Fruit fly (Drosophila melanogaster) whole organism, embryonic: ENCODE measurements around the gene CG33969.

ENCODE experiments used
- CG10565 ChIP-seq: fragments of 200-800 bp; sonication (Bioruptor generic); optimal IDR thresholded peaks from 3 replicates; lab custom pipeline; 2016; ENCODE audit warnings: missing biosample characterization, mild to moderate bottlenecking, missing genetic modification characterization
- CG12236 ChIP-seq: fragments of 200-800 bp; sonication (Bioruptor generic); optimal IDR thresholded peaks from 2 replicates; lab custom pipeline; 2016; ENCODE audit warnings: missing biosample characterization, missing genetic modification characterization
- CG14014 ChIP-seq: fragments of 200-800 bp; sonication (Bioruptor generic); IDR thresholded peaks from 2 replicates; pipeline ENCODE4 v1.3.6; 2022; ENCODE audit warnings: missing biosample characterization, missing genetic modification characterization
- CG15011 ChIP-seq: fragments of 200-800 bp; sonication (Bioruptor generic); optimal IDR thresholded peaks from 3 replicates; lab custom pipeline; 2018; ENCODE audit warnings: missing biosample characterization, mild to moderate bottlenecking, missing genetic modification characterization
- CG17568 ChIP-seq: fragments of 200-800 bp; sonication (Bioruptor generic); optimal IDR thresholded peaks from 2 replicates; lab custom pipeline; 2018; ENCODE audit warnings: missing biosample characterization, mild to moderate bottlenecking, missing genetic modification characterization, moderate library complexity
- CG2678 ChIP-seq: fragments of 200-800 bp; sonication (Bioruptor generic); optimal IDR thresholded peaks from 3 replicates; lab custom pipeline; 2019; ENCODE audit warnings: missing biosample characterization, mild to moderate bottlenecking, missing genetic modification characterization, moderate library complexity
- CG3163 ChIP-seq: fragments of 200-800 bp; sonication (Bioruptor generic); optimal IDR thresholded peaks from 3 replicates; lab custom pipeline; 2016; ENCODE audit warnings: missing biosample characterization, missing genetic modification characterization
- CG32767 ChIP-seq: fragments of 200-800 bp; sonication (Bioruptor generic); IDR thresholded peaks from 2 replicates; pipeline ENCODE4 v1.3.6; 2022; ENCODE audit warnings: missing biosample characterization, missing genetic modification characterization
- CG34224 ChIP-seq: fragments of 200-800 bp; sonication (Bioruptor generic); IDR thresholded peaks from 3 replicates; pipeline ENCODE4 v1.3.6; 2022; ENCODE audit warnings: missing biosample characterization, missing genetic modification characterization; ENCODE audit not compliant: partially characterized antibody
- CG42726 ChIP-seq: fragments of 200-800 bp; sonication (Bioruptor generic); IDR thresholded peaks from 2 replicates; pipeline ENCODE4 v1.3.6; 2022; ENCODE audit warnings: missing biosample characterization, missing genetic modification characterization; ENCODE audit not compliant: partially characterized antibody
- CG4617 ChIP-seq: fragments of 200-800 bp; sonication (Bioruptor generic); optimal IDR thresholded peaks from 3 replicates; lab custom pipeline; 2016; ENCODE audit warnings: missing biosample characterization, missing genetic modification characterization, borderline replicate concordance
- CG4730 ChIP-seq: fragments of 200-800 bp; sonication (Bioruptor generic); IDR thresholded peaks from 2 replicates; pipeline ENCODE4 v1.3.6; 2022; ENCODE audit warnings: missing biosample characterization, missing genetic modification characterization
- CG5180 ChIP-seq: fragments of 200-800 bp; sonication (Bioruptor generic); optimal IDR thresholded peaks from 3 replicates; lab custom pipeline; 2017; ENCODE audit warnings: missing biosample characterization, missing genetic modification characterization, mild to moderate bottlenecking, moderate library complexity, missing genetic modification reagents
- CG6689 ChIP-seq: fragments of 200-800 bp; sonication (Bioruptor generic); IDR thresholded peaks from 2 replicates; pipeline ENCODE4 v1.3.6; 2022; ENCODE audit warnings: missing biosample characterization, missing genetic modification characterization
- CG6791 ChIP-seq: fragments of 200-800 bp; sonication (Bioruptor generic); IDR thresholded peaks from 3 replicates; pipeline ENCODE4 v1.3.6; 2022; ENCODE audit warnings: missing biosample characterization, missing genetic modification characterization; ENCODE audit not compliant: partially characterized antibody
- CG9876 ChIP-seq: fragments of 200-800 bp; sonication (Bioruptor generic); optimal IDR thresholded peaks from 2 replicates; lab custom pipeline; 2016; ENCODE audit warnings: missing biosample characterization, missing genetic modification characterization
- E2f2 ChIP-seq: fragments of 200-800 bp; sonication (Bioruptor generic); IDR thresholded peaks from 2 replicates; pipeline ENCODE4 v1.3.6; 2022; ENCODE audit warnings: missing biosample characterization, missing genetic modification characterization
- Gug ChIP-seq: fragments of 200-800 bp; sonication (Bioruptor generic); IDR thresholded peaks from 4 replicates; pipeline ENCODE4 v1.3.6; 2022; ENCODE audit warnings: missing biosample characterization, missing genetic modification characterization
- H15 ChIP-seq: fragments of 200-800 bp; sonication (Bioruptor generic); IDR thresholded peaks from 3 replicates; pipeline ENCODE4 v1.3.6; 2022; ENCODE audit warnings: missing biosample characterization, missing genetic modification characterization
- HLHmδ ChIP-seq: fragments of 200-800 bp; sonication (Bioruptor generic); optimal IDR thresholded peaks from 2 replicates; lab custom pipeline; 2018; ENCODE audit warnings: missing biosample characterization, mild to moderate bottlenecking, missing genetic modification characterization, moderate library complexity
- Hmx ChIP-seq: fragments of 200-800 bp; sonication (Bioruptor generic); optimal IDR thresholded peaks from 2 replicates; lab custom pipeline; 2016; ENCODE audit warnings: missing biosample characterization, missing genetic modification characterization
- Jarid2 ChIP-seq: fragments of 200-800 bp; sonication (Bioruptor generic); optimal IDR thresholded peaks from 3 replicates; lab custom pipeline; 2017; ENCODE audit warnings: mild to moderate bottlenecking, missing biosample characterization, missing genetic modification reagents, missing genetic modification characterization
- Lim3 ChIP-seq: fragments of 200-800 bp; sonication (Bioruptor generic); IDR thresholded peaks from 2 replicates; pipeline ENCODE4 v1.3.6; 2022; ENCODE audit warnings: missing biosample characterization, missing genetic modification characterization
- NC2α ChIP-seq: fragments of 200-800 bp; sonication (Bioruptor generic); optimal IDR thresholded peaks from 2 replicates; lab custom pipeline; 2016; ENCODE audit warnings: missing biosample characterization, missing genetic modification characterization
- NFAT ChIP-seq: fragments of 200-800 bp; sonication (Bioruptor generic); IDR thresholded peaks from 2 replicates; pipeline ENCODE4 v1.3.6; 2022; ENCODE audit warnings: missing biosample characterization, missing genetic modification characterization
- Opbp ChIP-seq: fragments of 200-800 bp; sonication (Bioruptor generic); IDR thresholded peaks from 3 replicates; pipeline ENCODE4 v1.3.6; 2022; ENCODE audit warnings: missing biosample characterization, missing genetic modification characterization; ENCODE audit not compliant: partially characterized antibody
- Poxn ChIP-seq: fragments of 200-800 bp; sonication (Bioruptor generic); IDR thresholded peaks from 2 replicates; pipeline ENCODE4 v1.3.6; 2022; ENCODE audit warnings: missing biosample characterization, missing genetic modification characterization
- Sox100B ChIP-seq: fragments of 200-800 bp; sonication (Bioruptor generic); optimal IDR thresholded peaks from 3 replicates; lab custom pipeline; 2018; ENCODE audit warnings: missing biosample characterization, mild to moderate bottlenecking, missing genetic modification characterization
- Usf ChIP-seq: fragments of 200-800 bp; sonication (Bioruptor generic); optimal IDR thresholded peaks from 2 replicates; lab custom pipeline; 2017; ENCODE audit warnings: missing genotype, missing biosample characterization, missing genetic modification characterization
- ap ChIP-seq: fragments of 200-800 bp; sonication (Bioruptor generic); IDR thresholded peaks from 2 replicates; pipeline ENCODE4 v1.3.6; 2022; ENCODE audit warnings: missing biosample characterization, missing genetic modification characterization
- ash1 ChIP-seq: fragments of 200-800 bp; sonication (Bioruptor generic); optimal IDR thresholded peaks from 2 replicates; lab custom pipeline; 2018; ENCODE audit warnings: missing biosample characterization, mild to moderate bottlenecking, missing genetic modification characterization
- ci ChIP-seq: fragments of 200-800 bp; sonication (Bioruptor generic); IDR thresholded peaks from 3 replicates; pipeline ENCODE4 v1.3.6; 2022; ENCODE audit warnings: missing biosample characterization, missing genetic modification characterization
- crp ChIP-seq, 2 experiments: fragments of 200-800 bp; sonication (Bioruptor generic); optimal IDR thresholded peaks; 2 replicates in 1 of 2; 3 replicates in 1 of 2; lab custom pipeline; 2017; ENCODE audit warnings: missing biosample characterization in 2 of 2, missing genetic modification characterization in 2 of 2, mild to moderate bottlenecking in 1 of 2, moderate library complexity in 1 of 2
- dysf ChIP-seq: fragments of 200-800 bp; sonication (Bioruptor generic); IDR thresholded peaks from 3 replicates; pipeline ENCODE4 v1.3.6; 2022; ENCODE audit warnings: missing biosample characterization, missing genetic modification characterization
- fd64A ChIP-seq: fragments of 200-800 bp; sonication (Bioruptor generic); optimal IDR thresholded peaks from 3 replicates; lab custom pipeline; 2018; ENCODE audit warnings: missing biosample characterization, mild to moderate bottlenecking, missing genetic modification characterization
- gsb ChIP-seq: fragments of 200-800 bp; sonication (Bioruptor generic); IDR thresholded peaks from 2 replicates; pipeline ENCODE4 v1.3.6; 2022; ENCODE audit warnings: missing biosample characterization, missing genetic modification characterization
- h ChIP-seq: fragments of >200 bp; optimal IDR thresholded peaks from 2 replicates; lab custom pipeline; 2017
- insv ChIP-seq, 2 experiments: fragments of 200-800 bp; sonication (Bioruptor generic); optimal IDR thresholded peaks; 3 replicates each; lab custom pipeline; 2016 to 2018; ENCODE audit warnings: missing biosample characterization in 2 of 2, missing genetic modification characterization in 2 of 2
- lmd ChIP-seq: fragments of 200-800 bp; sonication (Bioruptor generic); IDR thresholded peaks from 2 replicates; pipeline ENCODE4 v1.3.6; 2022; ENCODE audit warnings: missing biosample characterization, missing genetic modification characterization
- maf-S ChIP-seq: fragments of 200-800 bp; sonication (Bioruptor generic); optimal IDR thresholded peaks from 2 replicates; lab custom pipeline; 2016; ENCODE audit warnings: missing biosample characterization, missing genetic modification characterization
- nau ChIP-seq: fragments of 200-800 bp; sonication (Bioruptor generic); optimal IDR thresholded peaks from 3 replicates; lab custom pipeline; 2017; ENCODE audit warnings: missing biosample characterization, mild to moderate bottlenecking, missing genetic modification characterization, missing genetic modification reagents
- org-1 ChIP-seq: fragments of 200-800 bp; sonication (Bioruptor generic); optimal IDR thresholded peaks from 2 replicates; lab custom pipeline; 2017; ENCODE audit warnings: missing biosample characterization, missing genetic modification characterization
- phol ChIP-seq: fragments of 200-800 bp; sonication (Bioruptor generic); optimal IDR thresholded peaks from 3 replicates; lab custom pipeline; 2018; ENCODE audit warnings: missing biosample characterization, mild to moderate bottlenecking, missing genetic modification characterization, moderate library complexity
- pzg ChIP-seq: fragments of 200-800 bp; sonication (Bioruptor generic); optimal IDR thresholded peaks from 3 replicates; lab custom pipeline; 2018; ENCODE audit warnings: missing biosample characterization, mild to moderate bottlenecking, missing genetic modification characterization, moderate library complexity
- repo ChIP-seq: fragments of 200-800 bp; sonication (Bioruptor generic); optimal IDR thresholded peaks from 2 replicates; lab custom pipeline; 2016; ENCODE audit warnings: missing biosample characterization, missing genetic modification characterization
- rib ChIP-seq: fragments of 200-800 bp; sonication (Bioruptor generic); IDR thresholded peaks from 2 replicates; pipeline ENCODE4 v1.3.6; 2022; ENCODE audit warnings: missing biosample characterization, missing genetic modification characterization
- ro ChIP-seq: fragments of 200-800 bp; sonication (Bioruptor generic); IDR thresholded peaks from 2 replicates; pipeline ENCODE4 v1.3.6; 2022; ENCODE audit warnings: missing biosample characterization, missing genetic modification characterization
- tna ChIP-seq: fragments of 200-800 bp; sonication (Bioruptor generic); IDR thresholded peaks from 2 replicates; pipeline ENCODE4 v1.3.6; 2022; ENCODE audit warnings: missing biosample characterization, missing genetic modification characterization; ENCODE audit not compliant: partially characterized antibody
- tup ChIP-seq: fragments of 200-800 bp; sonication (Bioruptor generic); optimal IDR thresholded peaks from 2 replicates; lab custom pipeline; 2016; ENCODE audit warnings: missing biosample characterization, mild to moderate bottlenecking, missing genetic modification characterization, moderate library complexity

The CG33969 gene

DNA sequence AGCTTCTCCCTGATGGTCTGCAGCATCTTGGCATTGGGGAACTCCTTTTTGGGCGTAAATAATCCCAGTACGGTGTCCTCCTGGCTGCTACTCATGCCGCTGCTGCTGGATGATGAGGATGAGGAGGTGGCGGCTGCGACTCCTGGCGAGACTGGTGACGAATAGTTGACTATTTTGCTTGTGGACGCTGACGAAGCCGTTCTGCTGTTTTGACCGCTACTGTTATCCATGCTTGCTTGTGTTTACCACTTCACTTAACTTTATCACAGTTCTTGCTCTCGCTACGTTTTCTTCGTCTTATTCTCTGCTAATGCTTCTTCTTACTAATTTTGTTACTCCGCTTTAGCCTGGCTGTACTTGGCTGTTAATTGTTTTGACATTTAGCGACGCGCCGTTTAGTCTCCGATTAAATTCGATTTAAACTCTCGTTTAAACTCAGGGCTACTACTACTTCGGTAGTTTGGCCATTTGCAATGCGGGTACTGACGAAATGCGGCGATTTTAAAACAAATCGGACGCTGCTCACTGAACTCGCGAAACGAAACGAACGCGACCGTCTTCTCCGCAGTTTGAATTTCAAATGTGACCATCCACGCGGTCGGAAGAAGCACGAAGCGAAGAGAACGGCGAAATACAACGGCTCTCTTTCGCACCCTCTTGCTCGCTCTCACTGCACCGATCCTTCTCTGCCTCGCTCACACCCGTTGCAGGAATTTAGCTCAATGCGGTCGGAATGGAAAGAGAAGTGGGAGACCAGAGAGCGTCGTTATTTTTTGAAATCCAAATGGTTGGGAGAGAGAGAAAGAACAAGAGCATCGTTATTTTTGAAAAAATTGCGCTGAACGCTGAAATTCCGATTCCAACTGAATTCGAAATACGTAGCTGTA, 7.9 kb upstream of the CG33969 start, which contains the start of gene trbl (continued):
- no peak for TF ChIP-seq Hmx (GFP tag; lab: Kevin White, UChicago)
- no peak for TF ChIP-seq repo (GFP tag; lab: Kevin White, UChicago)
- no peak for TF ChIP-seq CG12236 (GFP tag; lab: Kevin White, UChicago)
- no peak; the same call in 1 of the 2 replicates for TF ChIP-seq tna (GFP tag; lab: Robert Waterston, UW)
- TF ChIP-seq nau (GFP tag; lab: Kevin White, UChicago): peak; percentile 68
- no peak for TF ChIP-seq NC2α (GFP tag; lab: Kevin White, UChicago)
- peak; percentile 60 for TF ChIP-seq HLHmδ (GFP tag; lab: Kevin White, UChicago)
- TF ChIP-seq CG5180 (GFP tag; lab: Kevin White, UChicago): no peak
- peak; percentile 97 for TF ChIP-seq CG6791 (GFP tag; lab: Robert Waterston, UW)
- no peak for TF ChIP-seq dysf
- no peak for TF ChIP-seq maf-S (GFP tag; lab: Kevin White, UChicago)
- TF ChIP-seq CG34224: peak; percentile 78
- TF ChIP-seq insv (GFP tag; optimal IDR thresholded peaks at IDR 0.05; lab: Kevin White, UChicago): peak in 1 of 2 experiments; percentile 72
- no peak for TF ChIP-seq gsb (GFP tag; lab: Robert Waterston, UW)
- TF ChIP-seq NFAT (GFP tag; lab: Robert Waterston, UW): no peak
- no peak for TF ChIP-seq Poxn (GFP tag; lab: Robert Waterston, UW)
- TF ChIP-seq CG6689: no peak
- no peak for TF ChIP-seq ro (GFP tag; lab: Robert Waterston, UW)
- no peak for TF ChIP-seq ash1 (GFP tag; lab: Kevin White, UChicago)
- no peak for TF ChIP-seq fd64A
- no peak for TF ChIP-seq org-1 (GFP tag; lab: Kevin White, UChicago)
- peak; percentile 18 for TF ChIP-seq CG17568 (GFP tag; lab: Kevin White, UChicago)
- no peak for TF ChIP-seq Sox100B
- no peak for TF ChIP-seq CG4617 (GFP tag; lab: Kevin White, UChicago)
- no peak for TF ChIP-seq CG4730 (GFP tag; lab: Robert Waterston, UW)
- TF ChIP-seq Jarid2 (GFP tag; lab: Kevin White, UChicago): peak; percentile 80
- TF ChIP-seq CG2678 (tag; lab: Kevin White, UChicago): peak; percentile 10
- TF ChIP-seq rib (GFP tag; lab: Robert Waterston, UW): peak; percentile 59; the same call in 1 of the 2 replicates
- no peak for TF ChIP-seq ap
- no peak for TF ChIP-seq CG9876 (GFP tag; lab: Kevin White, UChicago)
- no peak for TF ChIP-seq Lim3 (GFP tag; lab: Robert Waterston, UW)
- no peak for TF ChIP-seq phol
- no peak for TF ChIP-seq CG14014 (GFP tag; lab: Robert Waterston, UW)
- no peak for TF ChIP-seq Gug
- TF ChIP-seq pzg: peak; percentile 20
- no peak; the same call in 1 of the 2 replicates for TF ChIP-seq CG32767 (GFP tag; lab: Robert Waterston, UW)
- TF ChIP-seq h (lab: Kevin White, UChicago): no peak
- TF ChIP-seq crp (GFP tag; optimal IDR thresholded peaks at IDR 0.05; lab: Kevin White, UChicago): no peak
- TF ChIP-seq E2f2 (GFP tag; lab: Robert Waterston, UW): peak; percentile 60
- TF ChIP-seq CG42726 (GFP tag; lab: Robert Waterston, UW): no peak
- peak; percentile 43; the same call in 1 of the 3 replicates for TF ChIP-seq ci (GFP tag; lab: Robert Waterston, UW)
- no peak for TF ChIP-seq Usf
- TF ChIP-seq Opbp (GFP tag; lab: Robert Waterston, UW): peak; percentile 86; the same call in 2 of the 3 replicates
- TF ChIP-seq CG3163 (GFP tag; lab: Kevin White, UChicago): peak; percentile 99
- TF ChIP-seq CG10565 (GFP tag; lab: Kevin White, UChicago): no peak
- TF ChIP-seq CG15011 (GFP tag; lab: Kevin White, UChicago): no peak
- TF ChIP-seq lmd (GFP tag; lab: Robert Waterston, UW): no peak
- no peak for TF ChIP-seq tup (GFP tag; lab: Kevin White, UChicago)
- no peak for TF ChIP-seq H15
